Worm (Caenorhabditis elegans) whole organism, L1 larva: Measurements from ENCODE around the gene C33F10.4.

Source experiments
- C16A3.4 ChIP-seq: fragments of 150-350 bp; optimal IDR thresholded peaks from 2 replicates; lab custom pipeline; 2014; ENCODE audit warnings: missing biosample characterization, missing genetic modification characterization
- C34B4.2 ChIP-seq: sonication (generic microtip); optimal IDR thresholded peaks from 2 replicates; lab custom pipeline; 2017; ENCODE audit warnings: mild to moderate bottlenecking, missing genetic modification characterization, missing compliant biosample characterization
- F16B12.6 ChIP-seq: fragments of 150-350 bp; optimal IDR thresholded peaks from 2 replicates; lab custom pipeline; 2014; ENCODE audit warnings: missing biosample characterization, missing genetic modification characterization
- Y116A8C.19 ChIP-seq: sonication (generic microtip); optimal IDR thresholded peaks from 2 replicates; lab custom pipeline; 2016; ENCODE audit warnings: missing compliant biosample characterization, missing genetic modification characterization, borderline replicate concordance
- aha-1 ChIP-seq: fragments of 150-350 bp; optimal IDR thresholded peaks from 2 replicates; lab custom pipeline; 2014; ENCODE audit warnings: missing biosample characterization, missing genetic modification characterization
- alr-1 ChIP-seq: fragments of 200-800 bp; sonication (Bioruptor generic); optimal IDR thresholded peaks from 2 replicates; lab custom pipeline; 2018; ENCODE audit warnings: borderline replicate concordance, mild to moderate bottlenecking, missing genetic modification characterization, missing compliant biosample characterization
- aly-2 ChIP-seq: fragments of 150-350 bp; optimal IDR thresholded peaks from 2 replicates; lab custom pipeline; 2014; ENCODE audit warnings: missing biosample characterization, missing genetic modification characterization
- blmp-1 ChIP-seq: fragments of 150-350 bp; optimal IDR thresholded peaks from 2 replicates; lab custom pipeline; 2014; ENCODE audit warnings: missing biosample characterization, missing genetic modification characterization
- ceh-63 ChIP-seq: fragments of 200-800 bp; sonication (Bioruptor generic); optimal IDR thresholded peaks from 2 replicates; lab custom pipeline; 2018; ENCODE audit warnings: mild to moderate bottlenecking, missing genetic modification characterization, missing compliant biosample characterization
- ceh-8 ChIP-seq: fragments of 200-800 bp; sonication (Bioruptor generic); optimal IDR thresholded peaks from 2 replicates; lab custom pipeline; 2018; ENCODE audit warnings: mild to moderate bottlenecking, missing genetic modification characterization, moderate library complexity, missing compliant biosample characterization
- ceh-88 ChIP-seq: fragments of 200-800 bp; sonication (Bioruptor generic); IDR thresholded peaks from 2 replicates; pipeline ENCODE4 v1.3.6; 2022; ENCODE audit warnings: missing genetic modification characterization, missing compliant biosample characterization
- ceh-90 ChIP-seq: sonication (generic microtip); optimal IDR thresholded peaks from 2 replicates; lab custom pipeline; 2016; ENCODE audit warnings: missing genetic modification characterization, missing compliant biosample characterization
- dsc-1 ChIP-seq: sonication (generic microtip); optimal IDR thresholded peaks from 2 replicates; lab custom pipeline; 2016; ENCODE audit warnings: mild to moderate bottlenecking, missing genetic modification characterization, missing compliant biosample characterization
- efl-1 ChIP-seq, 4 experiments: fragments of 150-350 bp; optimal IDR thresholded peaks in 3 of 4; peaks in 1 of 4; 1 replicate in 1 of 4; 2 replicates in 3 of 4; lab custom pipeline; 2014; ENCODE audit warnings: missing biosample characterization in 2 of 4, missing genetic modification characterization in 2 of 4, missing genetic modification reagents in 2 of 4
- efl-3 ChIP-seq: fragments of 200-800 bp; sonication (Bioruptor generic); optimal IDR thresholded peaks from 2 replicates; lab custom pipeline; 2018; ENCODE audit warnings: mild to moderate bottlenecking, missing genetic modification characterization, missing compliant biosample characterization
- egl-13 ChIP-seq: sonication (generic microtip); optimal IDR thresholded peaks from 2 replicates; lab custom pipeline; 2016; ENCODE audit warnings: missing genotype, missing genetic modification reagents, missing genetic modification characterization, missing compliant biosample characterization
- elt-2 ChIP-seq: sonication (generic microtip); optimal IDR thresholded peaks from 2 replicates; lab custom pipeline; 2016; ENCODE audit warnings: missing genetic modification characterization, mild to moderate bottlenecking, inconsistent platforms, missing compliant biosample characterization, missing genetic modification reagents
- ets-5 ChIP-seq: fragments of 200-800 bp; sonication (Bioruptor generic); IDR thresholded peaks from 2 replicates; pipeline ENCODE4 v1.3.6; 2022; ENCODE audit warnings: missing genetic modification characterization, missing compliant biosample characterization
- fkh-4 ChIP-seq: sonication (generic microtip); optimal IDR thresholded peaks from 2 replicates; lab custom pipeline; 2016; ENCODE audit warnings: missing compliant biosample characterization, missing genetic modification characterization, borderline replicate concordance
- grh-1 ChIP-seq: fragments of 200-800 bp; sonication (Bioruptor generic); IDR thresholded peaks from 2 replicates; pipeline ENCODE4 v1.3.6; 2022; ENCODE audit warnings: missing genetic modification reagents, missing genetic modification characterization, missing compliant biosample characterization
- hlh-17 ChIP-seq: fragments of 200-800 bp; sonication (Bioruptor generic); optimal IDR thresholded peaks from 2 replicates; lab custom pipeline; 2018; ENCODE audit warnings: missing genetic modification characterization, mild to moderate bottlenecking, missing compliant biosample characterization, moderate library complexity, borderline replicate concordance
- hlh-4 ChIP-seq: sonication (generic microtip); optimal IDR thresholded peaks from 2 replicates; lab custom pipeline; 2016; ENCODE audit warnings: mild to moderate bottlenecking, missing genetic modification characterization, missing compliant biosample characterization
- isw-1 ChIP-seq: fragments of 200-800 bp; sonication (Bioruptor generic); IDR thresholded peaks from 2 replicates; pipeline ENCODE4 v1.3.6; 2022; ENCODE audit warnings: missing genetic modification characterization, missing compliant biosample characterization
- jun-1 ChIP-seq: fragments of 150-350 bp; optimal IDR thresholded peaks from 2 replicates; lab custom pipeline; 2014; ENCODE audit warnings: missing biosample characterization, missing genetic modification reagents, missing genetic modification characterization
- lin-14 ChIP-seq: fragments of 200-800 bp; sonication (Bioruptor generic); optimal IDR thresholded peaks from 2 replicates; lab custom pipeline; 2018; ENCODE audit warnings: mild to moderate bottlenecking, missing genetic modification characterization, moderate library complexity, missing compliant biosample characterization
- lir-3 ChIP-seq: sonication (generic microtip); optimal IDR thresholded peaks from 2 replicates; lab custom pipeline; 2016; ENCODE audit warnings: mild to moderate bottlenecking, missing genetic modification characterization, moderate library complexity, missing compliant biosample characterization; ENCODE audit not compliant: poor library complexity
- lsy-2 ChIP-seq, 2 experiments: fragments of 150-350 bp; optimal IDR thresholded peaks; 2 replicates each; lab custom pipeline; 2014; ENCODE audit warnings: missing biosample characterization in 2 of 2, missing genetic modification characterization in 2 of 2
- mab-9 ChIP-seq: fragments of 200-800 bp; sonication (Bioruptor generic); IDR thresholded peaks from 2 replicates; pipeline ENCODE4 v1.3.6; 2022; ENCODE audit warnings: missing genetic modification reagents, missing genetic modification characterization, missing compliant biosample characterization
- mef-2 ChIP-seq: fragments of 150-350 bp; optimal IDR thresholded peaks from 2 replicates; lab custom pipeline; 2014; ENCODE audit warnings: missing biosample characterization, missing genetic modification characterization
- nhr-12 ChIP-seq: sonication (generic microtip); optimal IDR thresholded peaks from 2 replicates; lab custom pipeline; 2017; ENCODE audit warnings: missing biosample characterization, missing genetic modification characterization
- nhr-19 ChIP-seq: fragments of 200-800 bp; sonication (Bioruptor generic); conservative IDR thresholded peaks from 2 replicates; pipeline ENCODE4 v1.3.6; 2022; ENCODE audit warnings: missing genetic modification characterization, missing compliant biosample characterization
- nhr-71 ChIP-seq: sonication (generic microtip); optimal IDR thresholded peaks from 2 replicates; lab custom pipeline; 2016; ENCODE audit warnings: mild to moderate bottlenecking, missing genetic modification characterization, moderate library complexity, missing compliant biosample characterization
- nhr-76 ChIP-seq: sonication (generic microtip); optimal IDR thresholded peaks from 2 replicates; lab custom pipeline; 2017; ENCODE audit warnings: missing biosample characterization, missing genetic modification characterization
- nhr-77 ChIP-seq: fragments of 150-350 bp; optimal IDR thresholded peaks from 2 replicates; lab custom pipeline; 2014; ENCODE audit warnings: missing biosample characterization, missing genetic modification characterization
- nhr-85 ChIP-seq: sonication (generic microtip); peaks from one replicate; lab custom pipeline; 2016; ENCODE audit warnings: missing genetic modification characterization, inconsistent platforms, missing compliant biosample characterization
- nhr-90 ChIP-seq: sonication (generic microtip); optimal IDR thresholded peaks from 2 replicates; lab custom pipeline; 2016; ENCODE audit warnings: mild to moderate bottlenecking, missing genetic modification characterization, missing compliant biosample characterization; ENCODE audit not compliant: poor library complexity
- pqm-1 ChIP-seq: sonication (generic microtip); optimal IDR thresholded peaks from 3 replicates; lab custom pipeline; 2017; ENCODE audit warnings: missing biosample characterization, missing genetic modification characterization
- skn-1 ChIP-seq: fragments of 150-350 bp; optimal IDR thresholded peaks from 2 replicates; lab custom pipeline; 2014; ENCODE audit warnings: missing biosample characterization, missing genetic modification characterization
- snu-23 ChIP-seq: sonication (generic microtip); optimal IDR thresholded peaks from 2 replicates; lab custom pipeline; 2016; ENCODE audit warnings: missing genetic modification characterization, missing compliant biosample characterization
- sup-37 ChIP-seq: fragments of 200-800 bp; sonication (Bioruptor generic); optimal IDR thresholded peaks from 2 replicates; lab custom pipeline; 2018; ENCODE audit warnings: mild to moderate bottlenecking, missing genetic modification characterization, missing compliant biosample characterization
- tbx-2 ChIP-seq: sonication (generic microtip); optimal IDR thresholded peaks from 2 replicates; lab custom pipeline; 2016; ENCODE audit warnings: missing genetic modification characterization, missing compliant biosample characterization
- unc-98 ChIP-seq: fragments of 200-800 bp; sonication (Bioruptor generic); IDR thresholded peaks from 2 replicates; pipeline ENCODE4 v1.3.6; 2022; ENCODE audit warnings: missing genetic modification characterization, missing compliant biosample characterization
- zip-4 ChIP-seq: fragments of 200-800 bp; sonication (Bioruptor generic); optimal IDR thresholded peaks from 2 replicates; lab custom pipeline; 2018; ENCODE audit warnings: mild to moderate bottlenecking, missing genetic modification characterization, moderate library complexity, missing compliant biosample characterization
- ztf-11 ChIP-seq, 2 experiments: sonication (generic microtip); optimal IDR thresholded peaks; 2 replicates each; lab custom pipeline; 2016 to 2017; ENCODE audit warnings: missing genetic modification characterization in 2 of 2, missing biosample characterization in 1 of 2, missing compliant biosample characterization in 1 of 2

The C33F10.4 gene

DNA sequence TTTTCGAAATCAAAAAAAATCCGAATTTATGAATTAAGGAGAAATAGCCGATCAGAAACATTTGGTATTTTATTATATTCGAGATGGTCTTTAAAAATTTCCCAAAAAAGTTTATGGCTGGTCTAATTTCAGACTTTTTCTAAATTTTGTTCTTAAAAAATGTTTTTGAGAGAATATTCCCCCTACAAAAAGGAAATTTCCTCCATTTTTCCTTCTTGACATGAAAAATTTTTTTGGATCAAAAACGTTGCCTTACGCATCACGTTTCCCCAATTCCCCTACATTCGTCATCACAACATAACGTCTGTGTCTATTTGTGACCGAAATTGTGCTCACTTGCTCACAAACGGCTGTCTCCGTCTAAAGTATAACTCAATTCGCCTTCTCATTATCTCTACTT, 2.2 kb upstream of the C33F10.4 start:
- no peak for TF ChIP-seq nhr-76 (tag; lab: Kevin White, UChicago)

DNA sequence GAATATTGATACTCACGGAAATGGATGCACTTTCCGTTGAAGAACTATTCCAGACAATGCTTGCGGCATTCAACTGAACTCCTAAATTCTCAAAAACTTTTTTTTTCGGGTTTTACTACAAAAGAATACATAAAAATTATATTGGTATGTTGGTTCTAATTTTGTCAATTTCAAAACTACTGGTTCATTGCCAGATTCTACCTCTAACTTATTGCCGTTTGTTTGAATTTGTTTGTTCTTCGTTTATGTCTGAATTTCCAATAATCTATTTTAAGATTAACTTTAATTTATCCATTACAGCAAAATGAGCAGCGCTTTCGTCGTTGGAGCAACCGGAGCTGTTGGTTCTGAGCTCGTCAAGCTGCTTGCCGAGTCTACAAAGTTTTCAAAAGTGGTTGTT, 1.5 kb downstream of the C33F10.4 start, which contains the start of gene C33F10.14:
C33F10.14 (plus strand) TSS at position 301 of the 400 bp plus-strand sequence.
- TF ChIP-seq efl-3 (no peak), C34B4.2 (tag; lab: Kevin White, UChicago) (no peak), skn-1 (tag; lab: Kevin White, UChicago) (no peak), zip-4 (no peak), nhr-12 (tag; lab: Kevin White, UChicago) (no peak), Y116A8C.19 (tag; lab: Kevin White, UChicago) (no peak), C16A3.4 (tag; lab: Kevin White, UChicago) (no peak), ceh-8 (no peak), nhr-71 (tag; lab: Kevin White, UChicago) (no peak), ztf-11 (tag; optimal IDR thresholded peaks at IDR 0.05; lab: Kevin White, UChicago) (no peak), hlh-17 (GFP tag; lab: Kevin White, UChicago) (no peak), mab-9 (no peak), lsy-2 (tag; optimal IDR thresholded peaks at IDR 0.05; lab: Kevin White, UChicago) (no peak), nhr-19 (GFP tag; lab: Robert Waterston, UW) (no peak), nhr-77 (tag; lab: Kevin White, UChicago) (no peak), nhr-90 (tag; lab: Kevin White, UChicago) (no peak), lir-3 (tag; lab: Kevin White, UChicago) (no peak)

DNA sequence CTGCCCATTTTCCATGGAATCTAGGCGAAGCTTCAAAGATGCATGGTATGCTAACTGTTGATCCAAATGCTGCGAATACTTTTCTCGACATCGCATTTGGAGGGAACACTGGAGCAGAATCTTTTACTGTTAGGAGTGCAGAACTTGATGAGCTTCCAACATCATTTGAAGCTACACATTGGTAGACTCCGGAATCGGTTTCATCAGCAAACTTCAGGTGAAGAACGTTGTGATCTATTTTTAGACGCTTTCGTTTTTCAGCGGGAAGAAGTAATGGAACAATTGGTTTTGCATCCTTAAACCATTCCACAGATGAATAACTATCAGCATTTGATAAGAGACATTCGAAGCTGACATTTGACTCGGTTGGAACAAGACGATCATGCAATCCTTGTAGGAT, 5.0 kb downstream of the C33F10.4 start:
- TF ChIP-seq fkh-4 (tag; lab: Kevin White, UChicago): no peak
- no peak for TF ChIP-seq C16A3.4 (tag; lab: Kevin White, UChicago)
- no peak for TF ChIP-seq unc-98 (GFP tag; lab: Robert Waterston, UW)
- TF ChIP-seq mef-2 (tag; lab: Kevin White, UChicago): no peak
- TF ChIP-seq lin-14 (GFP tag; lab: Kevin White, UChicago): no peak
- no peak for TF ChIP-seq ceh-90 (tag; lab: Kevin White, UChicago)
- no peak for TF ChIP-seq pqm-1 (tag; lab: Kevin White, UChicago)
- TF ChIP-seq nhr-90 (tag; lab: Kevin White, UChicago): no peak

DNA sequence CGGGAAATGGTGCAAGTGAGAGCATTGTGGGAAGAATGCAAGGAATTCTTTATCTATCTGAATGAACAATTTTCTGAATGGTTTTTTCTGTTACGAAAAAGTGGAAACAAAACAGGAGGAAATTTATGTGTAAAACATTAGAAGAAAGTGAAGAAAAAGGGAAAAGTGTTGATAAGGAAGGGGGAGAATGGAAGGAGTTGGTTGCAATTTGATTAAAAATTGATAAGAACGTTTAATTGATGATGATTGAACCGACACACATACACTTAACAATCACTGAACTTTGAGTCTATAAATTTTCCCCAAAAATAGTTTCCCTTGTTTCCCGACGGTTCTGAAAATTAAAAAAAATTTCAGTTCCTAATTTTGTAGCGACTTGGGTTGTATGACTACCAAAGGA, 7.4 kb downstream of the C33F10.4 start:
- peak; percentile 6 for TF ChIP-seq pqm-1 (tag; lab: Kevin White, UChicago)
- no peak for TF ChIP-seq alr-1 (tag; lab: Kevin White, UChicago)
- TF ChIP-seq nhr-77 (tag; lab: Kevin White, UChicago): no peak
- peak; percentile 0 for TF ChIP-seq lin-14 (GFP tag; lab: Kevin White, UChicago)
- no peak for TF ChIP-seq C16A3.4 (tag; lab: Kevin White, UChicago)
- TF ChIP-seq elt-2: peak; percentile 88
- TF ChIP-seq efl-1 (optimal IDR thresholded peaks at IDR 0.05; lab: Kevin White, UChicago): no peak
- TF ChIP-seq efl-1 (GFP tag; optimal IDR thresholded peaks at IDR 0.05 in 1 of 2; lab: Kevin White, UChicago): peak in 1 of 2 experiments; percentile 38
- TF ChIP-seq snu-23 (GFP tag; lab: Kevin White, UChicago): no peak
- no peak for TF ChIP-seq tbx-2 (tag; lab: Kevin White, UChicago)
- no peak for TF ChIP-seq aha-1 (tag; lab: Kevin White, UChicago)
- peak; percentile 30 for TF ChIP-seq blmp-1 (tag; lab: Kevin White, UChicago)

DNA sequence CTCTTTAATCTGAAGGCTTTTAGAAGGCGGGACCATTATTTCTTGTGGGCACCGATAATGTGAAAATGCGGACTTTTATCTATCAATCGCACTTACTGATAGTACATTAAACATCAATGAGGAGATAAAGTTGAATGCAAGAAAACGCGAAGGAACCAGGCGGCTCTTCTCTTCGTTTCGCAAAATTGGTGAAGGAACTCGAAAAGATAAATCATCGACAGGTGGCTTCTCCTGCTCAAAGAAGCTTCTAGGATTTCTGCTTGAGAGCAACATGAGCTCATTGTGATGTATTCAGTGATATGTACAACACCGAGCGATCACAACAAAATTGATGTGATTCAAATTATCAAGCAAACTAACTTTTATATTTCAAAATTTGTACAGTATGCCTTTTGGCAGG, 10.2 kb downstream of the C33F10.4 start:
- no peak for TF ChIP-seq isw-1 (GFP tag; lab: Robert Waterston, UW)
- TF ChIP-seq ceh-63 (GFP tag; lab: Kevin White, UChicago): no peak
- TF ChIP-seq zip-4: no peak
- TF ChIP-seq jun-1: no peak
- TF ChIP-seq nhr-77 (tag; lab: Kevin White, UChicago): no peak
- no peak for TF ChIP-seq dsc-1
- no peak for TF ChIP-seq nhr-85
- no peak for TF ChIP-seq C34B4.2 (tag; lab: Kevin White, UChicago)
- TF ChIP-seq ets-5 (GFP tag; lab: Robert Waterston, UW): no peak
- TF ChIP-seq ceh-88 (GFP tag; lab: Robert Waterston, UW): no peak
- TF ChIP-seq F16B12.6 (tag; lab: Kevin White, UChicago): no peak
- no peak for TF ChIP-seq grh-1 (GFP tag; lab: Robert Waterston, UW)
- TF ChIP-seq hlh-4 (tag; lab: Kevin White, UChicago): no peak
- no peak for TF ChIP-seq hlh-17 (GFP tag; lab: Kevin White, UChicago)
- TF ChIP-seq aly-2 (tag; lab: Kevin White, UChicago): no peak
- no peak for TF ChIP-seq aha-1 (tag; lab: Kevin White, UChicago)
- no peak for TF ChIP-seq sup-37 (GFP tag; lab: Kevin White, UChicago)
- TF ChIP-seq egl-13 (tag; lab: Kevin White, UChicago): no peak
